Worm (Caenorhabditis elegans) whole organism, young adult: ENCODE measurements around the gene F39F10.2.
A peak's percentile ranks its signal among the peaks of the same experiment; 100 is the strongest.

Experiments
- D2030.7 ChIP-seq: fragments of 200-800 bp; sonication (Bioruptor generic); IDR thresholded peaks from 2 replicates; pipeline ENCODE4 v1.3.6; 2022; ENCODE audit warnings: missing genetic modification reagents, missing genetic modification characterization, missing compliant biosample characterization
- F52B5.7 ChIP-seq: sonication (generic microtip); optimal IDR thresholded peaks from 2 replicates; lab custom pipeline; 2016; ENCODE audit warnings: mild to moderate bottlenecking, missing genetic modification characterization, missing compliant biosample characterization
- K11D2.4 ChIP-seq: fragments of 200-800 bp; sonication (Bioruptor generic); IDR thresholded peaks from 2 replicates; pipeline ENCODE4 v1.3.6; 2022; ENCODE audit warnings: missing genetic modification reagents, missing genetic modification characterization, missing compliant biosample characterization
- chd-7 ChIP-seq: sonication (generic microtip); optimal IDR thresholded peaks from 2 replicates; lab custom pipeline; 2016; ENCODE audit warnings: mild to moderate bottlenecking, missing genetic modification characterization, moderate library complexity, missing compliant biosample characterization
- madf-10 ChIP-seq: sonication (generic microtip); optimal IDR thresholded peaks from 2 replicates; lab custom pipeline; 2016; ENCODE audit warnings: mild to moderate bottlenecking, missing genetic modification characterization, missing compliant biosample characterization
- mes-4 ChIP-seq: sonication (generic microtip); optimal IDR thresholded peaks from 2 replicates; lab custom pipeline; 2016; ENCODE audit warnings: missing genotype, missing genetic modification characterization, missing compliant biosample characterization
- pha-4 ChIP-seq: fragments of 150-350 bp; sonication (generic microtip); optimal IDR thresholded peaks from 2 replicates; lab custom pipeline; 2014; ENCODE audit warnings: missing biosample characterization, missing genetic modification reagents, missing genetic modification characterization
- snpc-3.4 ChIP-seq: sonication (generic microtip); optimal IDR thresholded peaks from 2 replicates; lab custom pipeline; 2017; ENCODE audit warnings: missing genetic modification characterization, mild to moderate bottlenecking, missing compliant biosample characterization, antibody characterized with exemption, moderate library complexity, missing genotype, missing genetic modification reagents
- snpc-4 ChIP-seq, 5 experiments: fragments of 150-350 bp in 1 of 5; sonication (generic microtip) in 4 of 5; optimal IDR thresholded peaks; 2 replicates each; lab custom pipeline; 2014 to 2018; ENCODE audit warnings: missing genetic modification characterization in 5 of 5, missing biosample characterization in 3 of 5, antibody characterized with exemption in 2 of 5, mild to moderate bottlenecking in 2 of 5, missing compliant biosample characterization in 2 of 5, missing genotype in 2 of 5, moderate library complexity in 2 of 5, missing genetic modification reagents in 1 of 5
- unc-62 ChIP-seq: fragments of 150-350 bp; optimal IDR thresholded peaks from 2 replicates; lab custom pipeline; 2014; ENCODE audit warnings: missing biosample characterization, missing genetic modification reagents, missing genetic modification characterization

ce11 chrX:16943934-16944914 is 49.5 kb downstream of the F39F10.2 start:
- TF ChIP-seq madf-10 (no peak), unc-62 (no peak), D2030.7 (GFP tag; lab: Robert Waterston, UW) (no peak), snpc-4 (GFP tag; optimal IDR thresholded peaks at IDR 0.05; lab: Kevin White, UChicago) (no peak), snpc-4 (tag; optimal IDR thresholded peaks at IDR 0.05; lab: Kevin White, UChicago) (no peak), pha-4 (no peak), chd-7 (peak; percentile 27), snpc-3.4 (tag; lab: Kevin White, UChicago) (no peak), K11D2.4 (GFP tag; lab: Robert Waterston, UW) (no peak), F52B5.7 (tag; lab: Kevin White, UChicago) (no peak), mes-4 (tag; lab: Kevin White, UChicago) (no peak)
